Fruit fly (Drosophila melanogaster) Kc167 (cell line): Measurements from ENCODE around the gene armi.

Source experiments
- Myc ChIP-seq: fragments of >200 bp; optimal IDR thresholded peaks from 2 replicates; lab custom pipeline; 2017; ENCODE audit warnings: missing external identifiers
- Sin3A ChIP-seq: fragments of >200 bp; optimal IDR thresholded peaks from 2 replicates; lab custom pipeline; 2018; ENCODE audit warnings: missing external identifiers
- h ChIP-seq: fragments of >200 bp; optimal IDR thresholded peaks from 3 replicates; lab custom pipeline; 2018; ENCODE audit warnings: missing external identifiers
- insv ChIP-seq: fragments of >200 bp; optimal IDR thresholded peaks from 3 replicates; lab custom pipeline; 2018; ENCODE audit warnings: missing external identifiers
- psq ChIP-seq: fragments of >200 bp; optimal IDR thresholded peaks from 2 replicates; lab custom pipeline; 2017; ENCODE audit warnings: missing external identifiers
- ttk ChIP-seq: sonication (Bioruptor generic); optimal IDR thresholded peaks from 2 replicates; lab custom pipeline; 2017; ENCODE audit warnings: missing external identifiers

Gene armi

DNA sequence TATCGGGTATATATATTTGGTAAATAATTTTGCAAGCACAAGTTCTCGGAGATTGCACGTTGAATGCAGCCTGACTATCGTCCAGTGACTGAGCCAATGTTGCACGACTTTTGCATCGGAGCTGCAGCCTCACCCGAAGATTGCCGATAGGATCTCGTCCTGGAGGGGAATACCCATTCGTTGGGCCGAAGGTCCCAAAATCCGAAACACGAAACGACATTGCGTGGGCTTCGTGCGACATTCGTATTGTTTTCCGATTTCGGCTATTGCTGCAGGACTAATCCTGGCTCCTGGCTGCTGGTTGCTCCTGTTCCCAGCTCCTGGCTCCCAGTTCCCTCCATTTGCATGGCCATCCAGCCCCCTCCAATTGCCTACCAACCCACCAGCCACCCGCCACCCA is 36.3 kb upstream of the armi start, which contains the start of gene sty:
Gene sty (minus strand): TSS at position 90 of the 400 bp plus-strand sequence.
- TF ChIP-seq insv (lab: Kevin White, UChicago) (no peak), Sin3A (lab: Kevin White, UChicago) (no peak), psq (lab: Kevin White, UChicago) (no peak), ttk (no peak), h (lab: Kevin White, UChicago) (no peak)

DNA sequence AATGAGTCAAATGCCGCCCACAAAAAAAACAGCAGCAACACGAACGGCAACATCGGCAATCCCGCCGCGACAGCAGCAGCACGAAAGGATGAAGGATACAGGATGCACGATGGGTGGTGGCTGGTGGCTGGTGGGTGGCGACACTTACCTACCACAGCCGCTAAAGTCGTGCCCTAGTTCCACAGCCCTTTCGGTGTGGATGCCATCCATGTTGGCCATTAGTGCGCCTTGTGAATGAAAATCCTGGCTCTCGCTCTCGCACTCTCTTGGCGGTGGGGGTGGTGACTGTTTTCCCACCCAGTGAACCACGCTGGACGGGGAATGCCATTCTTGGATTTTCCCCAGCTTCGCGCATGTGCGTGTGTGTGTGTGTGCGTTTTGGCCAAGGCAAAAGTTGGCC is 34.1 kb upstream of the armi start:
- no peak for TF ChIP-seq psq (lab: Kevin White, UChicago)
- no peak for TF ChIP-seq insv (lab: Kevin White, UChicago)
- TF ChIP-seq ttk: no peak
- TF ChIP-seq Myc (lab: Kevin White, UChicago): no peak
- no peak for TF ChIP-seq Sin3A (lab: Kevin White, UChicago)
- no peak for TF ChIP-seq h (lab: Kevin White, UChicago)

DNA sequence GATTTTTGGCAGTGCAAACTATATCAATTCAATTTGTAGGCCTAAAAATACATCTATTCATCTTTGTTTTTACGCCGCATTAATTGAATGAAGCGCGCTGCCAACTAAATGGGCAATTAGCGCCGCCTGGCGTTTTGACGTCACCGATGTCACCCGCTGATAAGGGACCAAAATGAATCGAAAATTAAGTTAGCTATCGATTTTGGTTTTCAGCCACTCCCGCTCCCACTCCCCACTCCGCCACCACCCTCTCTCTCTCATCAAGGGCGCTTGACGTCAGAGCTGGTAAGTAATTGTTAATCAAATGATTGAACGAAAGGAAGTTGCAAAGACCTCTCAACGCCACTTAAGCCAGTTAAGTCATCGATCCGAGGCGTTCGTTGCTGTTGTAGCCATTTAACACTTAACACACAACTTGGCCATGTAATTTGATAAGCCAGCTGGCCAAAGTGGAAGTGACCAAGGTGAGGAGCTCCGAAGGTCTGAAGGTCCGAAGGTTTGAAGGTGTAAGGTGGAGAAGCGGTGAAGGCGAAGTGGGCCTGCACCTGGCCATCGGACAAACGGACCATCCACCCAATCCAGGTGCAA is 30.0 kb upstream of the armi start:
- no peak for TF ChIP-seq insv (lab: Kevin White, UChicago)
- no peak for TF ChIP-seq Myc (lab: Kevin White, UChicago)
- no peak for TF ChIP-seq Sin3A (lab: Kevin White, UChicago)
- TF ChIP-seq h (lab: Kevin White, UChicago): no peak
- no peak for TF ChIP-seq ttk
- TF ChIP-seq psq (lab: Kevin White, UChicago): no peak

DNA sequence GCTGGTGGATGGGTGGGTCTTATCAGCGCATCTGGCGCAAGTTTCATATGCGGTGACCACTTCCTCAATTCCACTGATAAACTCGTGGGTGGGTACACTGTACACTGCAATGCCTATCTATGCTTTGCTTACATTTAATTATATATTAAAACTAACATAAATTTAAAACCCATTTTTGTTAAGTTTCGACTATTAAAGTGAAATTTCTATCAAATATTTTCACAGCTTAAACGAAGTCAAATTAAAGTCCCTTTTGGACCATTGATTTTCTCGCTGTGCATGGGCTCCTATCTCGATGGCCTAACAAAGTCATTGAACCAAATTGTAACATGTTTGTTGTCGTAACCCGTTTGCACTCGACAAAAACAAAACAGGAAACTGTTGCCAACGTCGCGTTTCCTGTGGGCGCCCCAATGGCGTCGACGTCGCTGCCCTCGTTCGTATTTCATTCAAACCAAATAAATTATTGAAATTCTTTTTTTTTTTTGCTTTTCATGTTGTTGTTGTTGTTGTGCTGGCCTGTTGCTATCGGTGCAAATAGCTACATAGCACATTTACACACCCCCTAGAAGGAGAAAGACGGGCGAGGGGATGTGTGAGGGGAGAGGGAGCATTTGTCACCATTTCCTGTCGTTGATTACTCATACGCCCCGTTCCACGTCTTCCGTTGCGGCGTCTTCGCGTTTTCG is 28.3 kb upstream of the armi start:
- no peak for TF ChIP-seq psq (lab: Kevin White, UChicago)
- TF ChIP-seq ttk: no peak
- TF ChIP-seq h (lab: Kevin White, UChicago): no peak
- TF ChIP-seq Myc (lab: Kevin White, UChicago): no peak
- TF ChIP-seq Sin3A (lab: Kevin White, UChicago): no peak
- no peak for TF ChIP-seq insv (lab: Kevin White, UChicago)

DNA sequence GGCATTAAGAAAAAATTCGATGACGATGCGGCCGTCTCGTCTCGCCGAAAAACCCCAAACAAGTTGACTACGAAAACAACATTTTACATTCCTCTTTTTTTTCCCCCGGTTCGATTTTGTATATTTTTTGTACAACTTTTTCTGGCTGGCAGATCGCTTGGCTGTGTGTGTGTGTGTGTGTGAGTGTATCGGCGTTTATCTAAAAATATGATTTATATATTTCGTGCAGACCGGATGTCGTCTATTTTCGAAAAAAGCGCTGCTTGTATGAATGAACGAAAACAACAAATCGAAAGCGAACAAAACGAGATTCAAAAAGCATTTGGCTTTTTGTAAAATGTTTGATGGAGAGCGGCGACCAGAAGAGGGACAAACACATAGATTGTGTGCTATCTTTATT is 27.2 kb upstream of the armi start:
- no peak for TF ChIP-seq Sin3A (lab: Kevin White, UChicago)
- TF ChIP-seq insv (lab: Kevin White, UChicago): no peak
- TF ChIP-seq h (lab: Kevin White, UChicago): no peak
- no peak for TF ChIP-seq Myc (lab: Kevin White, UChicago)
- TF ChIP-seq psq (lab: Kevin White, UChicago): no peak
- no peak for TF ChIP-seq ttk

DNA sequence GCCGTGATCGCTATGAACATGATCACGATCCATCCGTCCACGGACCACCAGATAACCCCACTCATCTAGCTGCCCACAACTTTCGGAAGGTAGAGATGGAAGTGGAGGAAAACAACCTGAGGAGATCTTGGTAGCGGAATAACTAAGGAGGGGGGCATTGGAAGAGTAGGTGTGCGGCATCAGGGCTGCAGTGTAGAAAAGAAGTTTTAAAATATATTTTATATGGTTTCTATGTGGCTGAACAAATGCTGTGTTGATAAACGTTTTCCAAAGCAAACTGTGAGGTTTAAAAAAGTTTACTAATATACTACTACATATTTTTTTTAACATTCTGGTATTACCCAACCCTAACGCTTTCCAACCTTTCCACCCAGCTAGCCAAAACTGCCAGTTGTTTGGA is 26.2 kb upstream of the armi start:
- TF ChIP-seq h (lab: Kevin White, UChicago): no peak
- no peak for TF ChIP-seq insv (lab: Kevin White, UChicago)
- TF ChIP-seq Sin3A (lab: Kevin White, UChicago): no peak
- no peak for TF ChIP-seq Myc (lab: Kevin White, UChicago)
- TF ChIP-seq psq (lab: Kevin White, UChicago): no peak
- no peak for TF ChIP-seq ttk

DNA sequence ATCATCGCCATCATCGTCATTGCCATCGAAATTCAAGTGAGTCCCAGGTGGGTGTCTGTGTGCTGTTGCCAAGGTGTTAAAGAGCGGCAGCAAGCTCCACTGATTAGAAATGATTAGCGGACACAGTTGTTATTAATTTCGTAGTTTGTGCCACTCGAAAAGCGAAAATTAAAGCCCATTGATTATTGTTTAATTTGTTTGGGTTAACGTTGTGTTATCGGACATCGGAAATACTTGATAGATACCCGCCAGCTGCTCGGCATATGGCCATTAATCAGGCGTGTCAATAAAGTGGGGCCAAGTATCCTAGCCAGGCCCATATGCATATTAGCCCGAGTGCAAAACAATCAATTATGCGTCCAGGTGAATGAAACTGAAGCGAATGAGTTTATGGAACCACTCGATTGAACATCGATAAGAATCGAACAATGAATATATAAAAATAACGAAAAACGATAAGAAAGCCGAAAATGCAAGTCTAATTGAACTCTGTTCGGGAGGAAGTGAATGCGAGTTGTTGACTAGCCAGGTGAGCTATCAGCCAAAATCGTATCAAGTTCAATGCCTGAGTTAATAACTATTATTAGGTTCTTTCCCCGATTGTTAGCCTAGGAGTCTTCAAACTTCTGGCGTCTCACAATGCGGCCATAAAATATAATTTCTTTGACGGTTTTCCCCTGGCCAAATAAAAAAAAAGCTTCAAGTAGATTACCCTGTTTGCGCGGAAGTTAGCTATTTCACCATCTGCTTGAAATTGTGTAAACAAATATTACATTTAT is 25.4 kb upstream of the armi start:
- no peak for TF ChIP-seq h (lab: Kevin White, UChicago)
- TF ChIP-seq insv (lab: Kevin White, UChicago): no peak
- TF ChIP-seq Sin3A (lab: Kevin White, UChicago): no peak
- TF ChIP-seq psq (lab: Kevin White, UChicago): no peak
- TF ChIP-seq Myc (lab: Kevin White, UChicago): no peak
- TF ChIP-seq ttk: no peak

DNA sequence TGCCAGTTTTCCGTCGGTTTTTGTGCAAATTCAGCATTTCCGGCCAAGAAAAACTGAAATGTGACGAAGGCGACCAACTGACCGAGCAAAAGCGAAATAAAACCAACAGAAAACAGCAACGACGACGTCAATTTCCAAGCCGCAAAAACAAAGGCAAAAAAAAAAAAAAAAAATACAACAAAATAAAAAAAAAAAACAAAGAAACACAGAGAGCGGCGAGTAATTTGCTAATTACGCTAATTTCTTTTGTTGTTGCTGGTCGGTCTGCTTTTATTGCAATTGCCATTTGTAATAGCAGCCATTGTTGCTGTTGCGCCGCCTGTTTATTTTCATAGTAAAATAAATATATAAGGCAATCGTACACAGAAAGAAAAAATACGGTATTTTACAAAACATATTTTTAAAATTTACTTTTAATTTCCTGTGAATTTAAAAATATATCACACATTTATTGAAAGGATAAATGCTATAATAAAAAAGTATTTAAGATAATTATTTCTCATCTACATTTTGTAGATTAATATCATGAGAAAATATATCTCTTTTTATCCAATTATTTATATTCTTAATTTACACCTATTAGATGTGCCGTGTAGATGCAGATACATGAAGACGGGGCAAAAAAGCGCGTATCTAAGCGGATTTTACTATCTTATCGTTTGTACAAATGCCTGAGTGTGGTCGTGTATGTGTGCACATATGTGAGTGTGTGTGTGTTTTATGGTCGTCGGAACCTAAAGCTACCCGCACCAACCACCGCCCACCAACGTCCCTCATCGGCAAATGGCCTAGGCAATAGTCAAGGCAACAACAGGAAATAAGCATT is 24.1 kb upstream of the armi start:
- TF ChIP-seq h (lab: Kevin White, UChicago): no peak

DNA sequence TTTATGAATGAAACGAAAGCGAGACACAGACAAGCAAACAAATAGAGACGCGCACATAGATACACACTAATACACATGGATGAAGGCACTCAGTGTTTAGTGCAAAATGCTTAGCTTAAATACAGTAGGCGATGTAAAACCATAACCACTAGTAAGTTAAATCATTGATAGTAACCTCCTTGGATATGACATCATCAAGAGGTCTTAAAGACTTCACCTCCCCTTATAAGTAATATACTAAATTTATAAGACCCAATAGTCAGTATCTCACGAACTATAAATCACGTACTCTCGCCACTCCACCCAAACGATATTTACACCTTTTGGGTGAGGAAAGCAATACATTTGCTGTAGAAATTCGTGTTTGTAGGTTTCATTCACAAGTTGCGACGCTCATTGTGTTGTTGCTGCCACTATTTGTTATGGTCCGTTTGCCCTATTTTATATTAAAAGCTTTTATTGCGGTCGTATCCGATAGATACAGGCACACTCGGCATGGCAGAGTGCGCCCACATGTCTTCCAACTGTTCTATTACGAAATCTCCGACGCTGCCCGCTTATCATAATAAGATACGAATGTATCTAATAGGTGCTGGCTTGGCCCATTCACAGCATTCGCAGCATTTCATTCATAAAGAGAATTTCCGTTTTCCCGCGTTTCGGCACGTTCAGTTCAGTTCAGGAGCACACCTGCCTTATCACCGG is 23.3 kb upstream of the armi start:
- TF ChIP-seq psq (lab: Kevin White, UChicago): no peak
- TF ChIP-seq Sin3A (lab: Kevin White, UChicago): no peak
- TF ChIP-seq insv (lab: Kevin White, UChicago): no peak
- TF ChIP-seq h (lab: Kevin White, UChicago): no peak
- TF ChIP-seq Myc (lab: Kevin White, UChicago): no peak

DNA sequence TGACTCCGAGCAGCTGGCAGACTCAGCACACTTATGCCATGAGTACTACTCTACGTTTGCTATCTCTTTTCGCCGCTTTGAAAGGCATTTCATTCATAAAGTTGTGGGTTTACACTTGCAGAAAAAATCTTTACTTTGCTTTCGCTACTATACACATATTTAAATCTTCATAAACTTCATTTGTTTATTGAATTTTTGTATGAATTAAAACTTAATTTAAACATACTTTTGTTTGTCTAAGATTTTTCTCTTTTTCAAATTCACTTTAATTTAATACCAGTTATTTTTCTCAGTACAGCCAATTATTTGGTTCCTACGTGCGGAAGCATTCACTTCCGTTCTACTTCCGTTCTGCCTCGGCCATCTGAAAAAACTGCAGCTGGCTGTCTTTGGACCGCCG is 22.6 kb upstream of the armi start:
- TF ChIP-seq Sin3A (lab: Kevin White, UChicago): no peak
- TF ChIP-seq psq (lab: Kevin White, UChicago): no peak
- no peak for TF ChIP-seq insv (lab: Kevin White, UChicago)
- no peak for TF ChIP-seq Myc (lab: Kevin White, UChicago)
- TF ChIP-seq h (lab: Kevin White, UChicago): no peak
- TF ChIP-seq ttk: no peak
